Worm (Caenorhabditis elegans) whole organism, L3 larva: ENCODE measurements around the gene acr-3.
A peak's percentile ranks its signal among the peaks of the same experiment; 100 is the strongest.

Experiments used
- aly-2 ChIP-seq: fragments of 150-350 bp; optimal IDR thresholded peaks from 2 replicates; lab custom pipeline; 2014; ENCODE audit warnings: missing biosample characterization, missing genetic modification characterization
- ama-1 ChIP-seq: fragments of 150-350 bp; optimal IDR thresholded peaks from 2 replicates; lab custom pipeline; 2018
- ceh-16 ChIP-seq: sonication (generic microtip); optimal IDR thresholded peaks from 2 replicates; lab custom pipeline; 2017; ENCODE audit warnings: missing biosample characterization, missing genetic modification characterization
- ceh-28 ChIP-seq: fragments of 150-350 bp; optimal IDR thresholded peaks from 2 replicates; lab custom pipeline; 2014; ENCODE audit warnings: missing biosample characterization, missing genetic modification reagents, missing genetic modification characterization
- ceh-82 ChIP-seq: fragments of 150-350 bp; optimal IDR thresholded peaks from 2 replicates; lab custom pipeline; 2014; ENCODE audit warnings: missing biosample characterization, missing genetic modification characterization
- daf-12 ChIP-seq: fragments of 150-350 bp; optimal IDR thresholded peaks from 2 replicates; lab custom pipeline; 2014; ENCODE audit warnings: missing biosample characterization, missing genetic modification reagents, missing genetic modification characterization
- egl-5 ChIP-seq: fragments of 150-350 bp; optimal IDR thresholded peaks from 2 replicates; lab custom pipeline; 2017; ENCODE audit warnings: missing biosample characterization, missing genetic modification reagents, missing genetic modification characterization, inconsistent platforms
- elt-2 ChIP-seq: sonication (generic microtip); optimal IDR thresholded peaks from 2 replicates; lab custom pipeline; 2016; ENCODE audit warnings: missing genetic modification reagents, mild to moderate bottlenecking, missing genetic modification characterization, missing compliant biosample characterization
- elt-3 ChIP-seq, 3 experiments: fragments of 150-350 bp in 1 of 3; sonication (generic microtip) in 2 of 3; optimal IDR thresholded peaks; 2 replicates in 2 of 3; 4 replicates in 1 of 3; lab custom pipeline; 2014 to 2017; ENCODE audit warnings: missing biosample characterization in 3 of 3, missing genetic modification characterization in 3 of 3
- fkh-10 ChIP-seq: sonication (generic microtip); optimal IDR thresholded peaks from 2 replicates; lab custom pipeline; 2017; ENCODE audit warnings: missing biosample characterization, missing genetic modification reagents, missing genetic modification characterization
- fos-1 ChIP-seq: fragments of 150-350 bp; optimal IDR thresholded peaks from 2 replicates; lab custom pipeline; 2014; ENCODE audit warnings: missing biosample characterization, missing genetic modification characterization
- hmg-11 ChIP-seq: sonication (generic microtip); optimal IDR thresholded peaks from 2 replicates; lab custom pipeline; 2016; ENCODE audit warnings: missing genetic modification characterization, missing compliant biosample characterization
- jun-1 ChIP-seq: fragments of 150-350 bp; optimal IDR thresholded peaks from 2 replicates; lab custom pipeline; 2014; ENCODE audit warnings: missing biosample characterization, missing genetic modification reagents, missing genetic modification characterization
- lin-39 ChIP-seq: fragments of 150-350 bp; optimal IDR thresholded peaks from 2 replicates; lab custom pipeline; 2018; ENCODE audit warnings: missing biosample characterization, missing genetic modification reagents, missing genetic modification characterization
- lsy-12 ChIP-seq: sonication (generic microtip); optimal IDR thresholded peaks from 2 replicates; lab custom pipeline; 2016; ENCODE audit warnings: mild to moderate bottlenecking, missing genetic modification characterization, missing compliant biosample characterization
- mdl-1 ChIP-seq: fragments of 150-350 bp; optimal IDR thresholded peaks from 2 replicates; lab custom pipeline; 2014; ENCODE audit warnings: missing biosample characterization, missing genetic modification characterization
- mml-1 ChIP-seq: fragments of 150-350 bp; sonication (generic microtip); optimal IDR thresholded peaks from 3 replicates; lab custom pipeline; 2014; ENCODE audit warnings: missing biosample characterization, missing genetic modification characterization
- nfya-1 ChIP-seq: sonication (generic microtip); optimal IDR thresholded peaks from 2 replicates; lab custom pipeline; 2017; ENCODE audit warnings: missing genetic modification characterization, mild to moderate bottlenecking, missing compliant biosample characterization, antibody characterized with exemption, moderate library complexity; ENCODE audit not compliant: insufficient read depth
- nhr-11 ChIP-seq: fragments of 150-350 bp; optimal IDR thresholded peaks from 2 replicates; lab custom pipeline; 2014; ENCODE audit warnings: missing biosample characterization, missing genetic modification characterization
- nhr-12 ChIP-seq: fragments of 150-350 bp; optimal IDR thresholded peaks from 2 replicates; lab custom pipeline; 2014; ENCODE audit warnings: missing biosample characterization, missing genetic modification characterization
- nhr-23 ChIP-seq: fragments of 150-350 bp; optimal IDR thresholded peaks from 2 replicates; lab custom pipeline; 2014; ENCODE audit warnings: missing biosample characterization, missing genetic modification reagents, missing genetic modification characterization
- nhr-25 ChIP-seq: sonication (generic microtip); optimal IDR thresholded peaks from 2 replicates; lab custom pipeline; 2017; ENCODE audit warnings: missing biosample characterization, missing genetic modification characterization
- nhr-28 ChIP-seq: fragments of 150-350 bp; optimal IDR thresholded peaks from 2 replicates; lab custom pipeline; 2014; ENCODE audit warnings: missing biosample characterization, missing genetic modification characterization
- nhr-43 ChIP-seq: sonication (generic microtip); optimal IDR thresholded peaks from 2 replicates; lab custom pipeline; 2016; ENCODE audit warnings: mild to moderate bottlenecking, missing genetic modification characterization, missing compliant biosample characterization; ENCODE audit not compliant: poor library complexity, severe bottlenecking
- nhr-76 ChIP-seq: fragments of 150-350 bp; sonication (generic microtip); optimal IDR thresholded peaks from 5 replicates; lab custom pipeline; 2014; ENCODE audit warnings: missing biosample characterization, missing genetic modification characterization
- nhr-77 ChIP-seq: fragments of 150-350 bp; optimal IDR thresholded peaks from 2 replicates; lab custom pipeline; 2014; ENCODE audit warnings: missing biosample characterization, missing genetic modification characterization
- pha-4 ChIP-seq: fragments of 150-350 bp; optimal IDR thresholded peaks from 2 replicates; lab custom pipeline; 2014; ENCODE audit warnings: missing biosample characterization, missing genetic modification reagents, missing genetic modification characterization
- pqm-1 ChIP-seq: fragments of 150-350 bp; optimal IDR thresholded peaks from 2 replicates; lab custom pipeline; 2017; ENCODE audit warnings: missing biosample characterization, missing genetic modification characterization, inconsistent platforms
- skn-1 ChIP-seq: fragments of 150-350 bp; optimal IDR thresholded peaks from 2 replicates; lab custom pipeline; 2014; ENCODE audit warnings: missing biosample characterization, missing genetic modification characterization
- snpc-4 ChIP-seq: fragments of 150-350 bp; optimal IDR thresholded peaks from 2 replicates; lab custom pipeline; 2014; ENCODE audit warnings: missing biosample characterization, missing genetic modification characterization
- tbx-2 ChIP-seq: sonication (generic microtip); optimal IDR thresholded peaks from 2 replicates; lab custom pipeline; 2016; ENCODE audit warnings: mild to moderate bottlenecking, missing genetic modification characterization, missing compliant biosample characterization
- unc-39 ChIP-seq: sonication (generic microtip); optimal IDR thresholded peaks from 4 replicates; lab custom pipeline; 2017; ENCODE audit warnings: missing biosample characterization, missing genetic modification characterization
- unc-62 ChIP-seq: fragments of 150-350 bp; sonication (generic microtip); optimal IDR thresholded peaks from 4 replicates; lab custom pipeline; 2014; ENCODE audit warnings: missing biosample characterization, missing genetic modification reagents, missing genetic modification characterization
- zag-1 ChIP-seq: fragments of 150-350 bp; optimal IDR thresholded peaks from 2 replicates; lab custom pipeline; 2014; ENCODE audit warnings: missing biosample characterization, missing genetic modification characterization
- ztf-4 ChIP-seq: fragments of 150-350 bp; optimal IDR thresholded peaks from 2 replicates; lab custom pipeline; 2014; ENCODE audit warnings: missing biosample characterization, missing genetic modification characterization

The acr-3 gene

ce11 chrX:6739034-6740008 is 30.0 kb downstream of the acr-3 start (continued):
- peak; percentile 88 for TF ChIP-seq mdl-1 (tag; lab: Kevin White, UChicago)
- no peak for TF ChIP-seq fkh-10 (GFP tag; lab: Kevin White, UChicago)

- TF ChIP-seq nfya-1 (tag; lab: Kevin White, UChicago) (peak; percentile 49), hmg-11 (tag; lab: Kevin White, UChicago) (peak; percentile 38), mdl-1 (tag; lab: Kevin White, UChicago) (peak; percentile 95), fkh-10 (GFP tag; lab: Kevin White, UChicago) (peak; percentile 7), ama-1 (lab: Kevin White, UChicago) (no peak), pha-4 (peak; percentile 0), elt-2 (tag; lab: Kevin White, UChicago) (no peak), egl-5 (no peak), jun-1 (tag; lab: Kevin White, UChicago) (no peak), skn-1 (no peak), lin-39 (peak; percentile 42), unc-62 (GFP tag; lab: Kevin White, UChicago) (peak; percentile 19)
Measured at ce11 chrX:6740282-6740982, 31.1 kb downstream of the acr-3 start.

ce11 chrX:6740983-6741365 is 31.6 kb downstream of the acr-3 start:
- TF ChIP-seq nhr-43 (tag; lab: Kevin White, UChicago), result peak; percentile 61
- TF ChIP-seq ceh-16 (tag; lab: Kevin White, UChicago), result no peak
- no peak for TF ChIP-seq snpc-4 (tag; lab: Kevin White, UChicago)
- no peak for TF ChIP-seq lsy-12
- no peak for TF ChIP-seq zag-1 (tag; lab: Kevin White, UChicago)
- no peak for TF ChIP-seq nhr-23 (tag; lab: Kevin White, UChicago)
- TF ChIP-seq ama-1 (lab: Kevin White, UChicago), result no peak
- TF ChIP-seq pha-4, result peak; percentile 81
- peak; percentile 78 for TF ChIP-seq mml-1
- TF ChIP-seq elt-3 (tag; optimal IDR thresholded peaks at IDR 0.05; lab: Kevin White, UChicago), result no peak
- no peak for TF ChIP-seq ceh-82
- TF ChIP-seq jun-1 (tag; lab: Kevin White, UChicago), result no peak
- no peak for TF ChIP-seq nhr-28 (tag; lab: Kevin White, UChicago)
- TF ChIP-seq ceh-28 (tag; lab: Kevin White, UChicago), result peak; percentile 19
- TF ChIP-seq nhr-11 (tag; lab: Kevin White, UChicago), result peak; percentile 76
- no peak for TF ChIP-seq lin-39
- TF ChIP-seq nhr-77 (tag; lab: Kevin White, UChicago), result no peak
- TF ChIP-seq nfya-1 (tag; lab: Kevin White, UChicago), result no peak
- TF ChIP-seq skn-1, result no peak
- TF ChIP-seq egl-5, result peak; percentile 22
- TF ChIP-seq, all 47 proteins: peak for 6

- TF ChIP-seq fkh-10 (GFP tag; lab: Kevin White, UChicago), result no peak
- TF ChIP-seq skn-1, result no peak
- peak; percentile 57 for TF ChIP-seq ama-1 (lab: Kevin White, UChicago)
- TF ChIP-seq fos-1 (tag; lab: Kevin White, UChicago), result no peak
- no peak for TF ChIP-seq unc-39 (tag; lab: Kevin White, UChicago)
- peak; percentile 79 for TF ChIP-seq unc-62 (GFP tag; lab: Kevin White, UChicago)
- no peak for TF ChIP-seq nhr-12 (tag; lab: Kevin White, UChicago)
- peak; percentile 32 for TF ChIP-seq mml-1
- peak; percentile 66 for TF ChIP-seq mdl-1 (tag; lab: Kevin White, UChicago)
- TF ChIP-seq tbx-2, result no peak
- peak in 1 of 3 experiments; percentile 23 for TF ChIP-seq elt-3 (tag; optimal IDR thresholded peaks at IDR 0.05; lab: Kevin White, UChicago)
- TF ChIP-seq nfya-1 (tag; lab: Kevin White, UChicago), result peak; percentile 47
- no peak for TF ChIP-seq nhr-77 (tag; lab: Kevin White, UChicago)
- TF ChIP-seq pqm-1 (tag; lab: Kevin White, UChicago), result no peak
- no peak for TF ChIP-seq aly-2 (tag; lab: Kevin White, UChicago)
- no peak for TF ChIP-seq ztf-4 (tag; lab: Kevin White, UChicago)
- no peak for TF ChIP-seq egl-5
- no peak for TF ChIP-seq lin-39
- TF ChIP-seq nhr-11 (tag; lab: Kevin White, UChicago), result no peak
- TF ChIP-seq nhr-25 (tag; lab: Kevin White, UChicago), result peak; percentile 97
- no peak for TF ChIP-seq daf-12 (tag; lab: Kevin White, UChicago)
- no peak for TF ChIP-seq pha-4
- no peak for TF ChIP-seq ceh-28 (tag; lab: Kevin White, UChicago)
- TF ChIP-seq nhr-23 (tag; lab: Kevin White, UChicago), result peak; percentile 96
- no peak for TF ChIP-seq lsy-12
- no peak for TF ChIP-seq nhr-76
- peak; percentile 95 for TF ChIP-seq nhr-43 (tag; lab: Kevin White, UChicago)
Measured at ce11 chrX:6741532-6741931, 32.2 kb downstream of the acr-3 start.
